Fruit fly (Drosophila melanogaster) whole organism, embryonic: Measurements from ENCODE around the gene unc-119.

Experiments
- CG10543 ChIP-seq: fragments of 200-800 bp; sonication (Bioruptor generic); optimal IDR thresholded peaks from 3 replicates; lab custom pipeline; 2017; ENCODE audit warnings: missing biosample characterization, mild to moderate bottlenecking, missing genetic modification characterization, moderate library complexity
- CG11696 ChIP-seq: fragments of 200-800 bp; sonication (Bioruptor generic); IDR thresholded peaks from 2 replicates; pipeline ENCODE4 v1.3.6; 2022; ENCODE audit warnings: missing biosample characterization, missing genetic modification characterization
- CG15011 ChIP-seq: fragments of 200-800 bp; sonication (Bioruptor generic); optimal IDR thresholded peaks from 3 replicates; lab custom pipeline; 2018; ENCODE audit warnings: missing biosample characterization, mild to moderate bottlenecking, missing genetic modification characterization
- CG17912 ChIP-seq: fragments of 200-800 bp; sonication (Bioruptor generic); optimal IDR thresholded peaks from 2 replicates; lab custom pipeline; 2018; ENCODE audit warnings: missing biosample characterization, mild to moderate bottlenecking, missing genetic modification characterization
- CG18262 ChIP-seq: fragments of 200-800 bp; optimal IDR thresholded peaks from 3 replicates; lab custom pipeline; 2019; ENCODE audit warnings: missing biosample characterization, mild to moderate bottlenecking, missing genetic modification characterization, moderate library complexity
- CG2120 ChIP-seq: fragments of 200-800 bp; sonication (Bioruptor generic); optimal IDR thresholded peaks from 3 replicates; lab custom pipeline; 2016; ENCODE audit warnings: missing biosample characterization, missing genetic modification characterization
- CG3726 ChIP-seq: fragments of 200-800 bp; sonication (Bioruptor generic); IDR thresholded peaks from 3 replicates; pipeline ENCODE4, ENCODE4 v1.3.6; 2022; ENCODE audit warnings: missing biosample characterization, missing genetic modification characterization
- CG4820 ChIP-seq: fragments of 200-800 bp; sonication (Bioruptor generic); optimal IDR thresholded peaks from 3 replicates; lab custom pipeline; 2016; ENCODE audit warnings: missing biosample characterization, missing genetic modification characterization
- CG6791 ChIP-seq: fragments of 200-800 bp; sonication (Bioruptor generic); IDR thresholded peaks from 3 replicates; pipeline ENCODE4 v1.3.6; 2022; ENCODE audit warnings: missing biosample characterization, missing genetic modification characterization; ENCODE audit not compliant: partially characterized antibody
- CG6813 ChIP-seq: fragments of 200-800 bp; sonication (Bioruptor generic); optimal IDR thresholded peaks from 2 replicates; lab custom pipeline; 2017; ENCODE audit warnings: missing biosample characterization, missing genetic modification characterization, mild to moderate bottlenecking, moderate library complexity, missing genetic modification reagents
- CG7786 ChIP-seq: fragments of 200-800 bp; sonication (Bioruptor generic); optimal IDR thresholded peaks from 2 replicates; lab custom pipeline; 2016; ENCODE audit warnings: missing biosample characterization, missing genetic modification characterization
- CG9817 ChIP-seq: fragments of 200-800 bp; sonication (Bioruptor generic); optimal IDR thresholded peaks from 2 replicates; lab custom pipeline; 2018; ENCODE audit warnings: missing biosample characterization, mild to moderate bottlenecking, missing genetic modification characterization, moderate library complexity
- CG9876 ChIP-seq: fragments of 200-800 bp; sonication (Bioruptor generic); optimal IDR thresholded peaks from 2 replicates; lab custom pipeline; 2016; ENCODE audit warnings: missing biosample characterization, missing genetic modification characterization
- CkIIα-i1 ChIP-seq: fragments of 200-800 bp; sonication (Bioruptor generic); IDR thresholded peaks from 2 replicates; pipeline ENCODE4 v1.3.6; 2022; ENCODE audit warnings: missing biosample characterization, missing genetic modification characterization
- CrebB ChIP-seq: fragments of 200-800 bp; sonication (Bioruptor generic); optimal IDR thresholded peaks from 3 replicates; lab custom pipeline; 2018; ENCODE audit warnings: missing biosample characterization, mild to moderate bottlenecking, missing genetic modification characterization
- Dfd ChIP-seq, 2 experiments: fragments of >200 bp; optimal IDR thresholded peaks; 2 replicates each; lab custom pipeline; 2017; ENCODE audit warnings: missing biosample characterization in 2 of 2, missing genetic modification characterization in 2 of 2
- E2f1 ChIP-seq: fragments of 200-800 bp; sonication (Bioruptor generic); IDR thresholded peaks from 2 replicates; pipeline ENCODE4 v1.3.6; 2022; ENCODE audit warnings: missing biosample characterization, missing genetic modification characterization
- HLH54F ChIP-seq: fragments of 200-800 bp; sonication (Bioruptor generic); optimal IDR thresholded peaks from 3 replicates; lab custom pipeline; 2016; ENCODE audit warnings: missing biosample characterization, missing genetic modification characterization
- Hr78 ChIP-seq, 2 experiments: fragments of 200-800 bp in 1 of 2; fragments of >200 bp in 1 of 2; sonication (Bioruptor generic) in 1 of 2; optimal IDR thresholded peaks; 2 replicates each; lab custom pipeline; 2017 to 2019; ENCODE audit warnings: missing biosample characterization in 2 of 2, missing genetic modification characterization in 2 of 2, mild to moderate bottlenecking in 1 of 2, moderate library complexity in 1 of 2
- Jarid2 ChIP-seq: fragments of 200-800 bp; sonication (Bioruptor generic); optimal IDR thresholded peaks from 3 replicates; lab custom pipeline; 2017; ENCODE audit warnings: mild to moderate bottlenecking, missing biosample characterization, missing genetic modification reagents, missing genetic modification characterization
- Lhr ChIP-seq: fragments of 200-800 bp; sonication (Bioruptor generic); optimal IDR thresholded peaks from 3 replicates; lab custom pipeline; 2017; ENCODE audit warnings: mild to moderate bottlenecking, missing biosample characterization, missing genetic modification reagents, missing genetic modification characterization
- Oaz ChIP-seq: fragments of 200-800 bp; sonication (Bioruptor generic); IDR thresholded peaks from 2 replicates; pipeline ENCODE4 v1.3.6; 2022; ENCODE audit warnings: missing biosample characterization, missing genetic modification characterization
- abd-A ChIP-seq: fragments of 200-800 bp; sonication (Bioruptor generic); optimal IDR thresholded peaks from 3 replicates; lab custom pipeline; 2019; ENCODE audit warnings: missing biosample characterization, mild to moderate bottlenecking, missing genetic modification characterization, moderate library complexity
- cato ChIP-seq: fragments of 200-800 bp; sonication (Bioruptor generic); optimal IDR thresholded peaks from 2 replicates; lab custom pipeline; 2016; ENCODE audit warnings: missing biosample characterization, missing genetic modification characterization, borderline replicate concordance
- ci ChIP-seq: fragments of 200-800 bp; sonication (Bioruptor generic); IDR thresholded peaks from 3 replicates; pipeline ENCODE4 v1.3.6; 2022; ENCODE audit warnings: missing biosample characterization, missing genetic modification characterization
- crp ChIP-seq, 2 experiments: fragments of 200-800 bp; sonication (Bioruptor generic); optimal IDR thresholded peaks; 2 replicates in 1 of 2; 3 replicates in 1 of 2; lab custom pipeline; 2017; ENCODE audit warnings: missing biosample characterization in 2 of 2, missing genetic modification characterization in 2 of 2, mild to moderate bottlenecking in 1 of 2, moderate library complexity in 1 of 2
- dimm ChIP-seq: fragments of 200-800 bp; sonication (Bioruptor generic); IDR thresholded peaks from 2 replicates; pipeline ENCODE4 v1.3.6; 2022; ENCODE audit warnings: missing biosample characterization, missing genetic modification characterization
- dysf ChIP-seq: fragments of 200-800 bp; sonication (Bioruptor generic); IDR thresholded peaks from 3 replicates; pipeline ENCODE4 v1.3.6; 2022; ENCODE audit warnings: missing biosample characterization, missing genetic modification characterization
- emc ChIP-seq: fragments of 200-800 bp; sonication (Bioruptor generic); optimal IDR thresholded peaks from 2 replicates; lab custom pipeline; 2016; ENCODE audit warnings: missing biosample characterization, missing genetic modification characterization
- exex ChIP-seq: fragments of 200-800 bp; sonication (Bioruptor generic); optimal IDR thresholded peaks from 4 replicates; lab custom pipeline; 2018; ENCODE audit warnings: missing biosample characterization, mild to moderate bottlenecking, missing genetic modification characterization, moderate library complexity
- fd96Cb ChIP-seq: fragments of 200-800 bp; sonication (Bioruptor generic); optimal IDR thresholded peaks from 2 replicates; lab custom pipeline; 2018; ENCODE audit warnings: missing biosample characterization, mild to moderate bottlenecking, missing genetic modification characterization, moderate library complexity
- grn ChIP-seq: fragments of 200-800 bp; sonication (Bioruptor generic); optimal IDR thresholded peaks from 3 replicates; lab custom pipeline; 2017; ENCODE audit warnings: missing biosample characterization, missing genetic modification characterization
- gro ChIP-seq: fragments of 200-800 bp; sonication (Bioruptor generic); optimal IDR thresholded peaks from 2 replicates; lab custom pipeline; 2016; ENCODE audit warnings: missing biosample characterization, missing genetic modification characterization
- gsb ChIP-seq: fragments of 200-800 bp; sonication (Bioruptor generic); IDR thresholded peaks from 2 replicates; pipeline ENCODE4 v1.3.6; 2022; ENCODE audit warnings: missing biosample characterization, missing genetic modification characterization
- h ChIP-seq: fragments of >200 bp; optimal IDR thresholded peaks from 2 replicates; lab custom pipeline; 2017
- hkb ChIP-seq, 2 experiments: fragments of 200-800 bp in 1 of 2; fragments of >200 bp in 1 of 2; sonication (Bioruptor generic) in 1 of 2; IDR thresholded peaks in 1 of 2; optimal IDR thresholded peaks in 1 of 2; 2 replicates each; pipeline versions ENCODE4 v1.3.6 to Lab custom; 2017 to 2022; ENCODE audit warnings: missing biosample characterization in 1 of 2, missing genetic modification characterization in 1 of 2
- insv ChIP-seq, 2 experiments: fragments of 200-800 bp; sonication (Bioruptor generic); optimal IDR thresholded peaks; 3 replicates each; lab custom pipeline; 2016 to 2018; ENCODE audit warnings: missing biosample characterization in 2 of 2, missing genetic modification characterization in 2 of 2
- kni ChIP-seq: fragments of 200-800 bp; sonication (Bioruptor generic); optimal IDR thresholded peaks from 3 replicates; lab custom pipeline; 2017; ENCODE audit warnings: mild to moderate bottlenecking, missing biosample characterization, missing genetic modification reagents, missing genetic modification characterization
- nerfin-1 ChIP-seq: fragments of 200-800 bp; sonication (Bioruptor generic); optimal IDR thresholded peaks from 3 replicates; lab custom pipeline; 2019; ENCODE audit warnings: missing biosample characterization, mild to moderate bottlenecking, missing genetic modification characterization, moderate library complexity
- nmo ChIP-seq: fragments of 200-800 bp; sonication (Bioruptor generic); optimal IDR thresholded peaks from 2 replicates; lab custom pipeline; 2018; ENCODE audit warnings: missing biosample characterization, mild to moderate bottlenecking, missing genetic modification characterization, moderate library complexity
- odd ChIP-seq: fragments of 200-800 bp; sonication (Bioruptor generic); optimal IDR thresholded peaks from 2 replicates; lab custom pipeline; 2017; ENCODE audit warnings: missing biosample characterization, mild to moderate bottlenecking, missing genetic modification characterization
- pros ChIP-seq: fragments of 200-800 bp; sonication (Bioruptor generic); optimal IDR thresholded peaks from 3 replicates; lab custom pipeline; 2019; ENCODE audit warnings: missing biosample characterization, mild to moderate bottlenecking, missing genetic modification characterization, moderate library complexity
- row ChIP-seq: fragments of 200-800 bp; sonication (Bioruptor generic); IDR thresholded peaks from 3 replicates; pipeline ENCODE4 v1.3.6; 2022; ENCODE audit warnings: missing biosample characterization, missing genetic modification characterization
- schlank ChIP-seq: fragments of 200-800 bp; sonication (Bioruptor generic); optimal IDR thresholded peaks from 2 replicates; lab custom pipeline; 2018; ENCODE audit warnings: missing biosample characterization, mild to moderate bottlenecking, missing genetic modification characterization
- sens-2 ChIP-seq: fragments of 200-800 bp; sonication (Bioruptor generic); IDR thresholded peaks from 2 replicates; pipeline ENCODE4 v1.3.6; 2022; ENCODE audit warnings: missing biosample characterization, missing genetic modification characterization
- shn ChIP-seq: fragments of 200-800 bp; sonication (Bioruptor generic); optimal IDR thresholded peaks from 3 replicates; lab custom pipeline; 2016; ENCODE audit warnings: missing biosample characterization, missing genetic modification characterization
- sna ChIP-seq: fragments of 200-800 bp; sonication (Bioruptor generic); IDR thresholded peaks from 2 replicates; pipeline ENCODE4 v1.3.6; 2022; ENCODE audit warnings: missing biosample characterization, missing genetic modification characterization; ENCODE audit not compliant: partially characterized antibody
- so ChIP-seq: fragments of 200-800 bp; sonication (Bioruptor generic); IDR thresholded peaks from 3 replicates; pipeline ENCODE4 v1.3.6; 2022; ENCODE audit warnings: missing biosample characterization, missing genetic modification characterization
- wdn ChIP-seq: fragments of 200-800 bp; sonication (Bioruptor generic); IDR thresholded peaks from 2 replicates; pipeline ENCODE4 v1.3.6; 2022; ENCODE audit warnings: missing biosample characterization, missing genetic modification characterization

The unc-119 gene

DNA sequence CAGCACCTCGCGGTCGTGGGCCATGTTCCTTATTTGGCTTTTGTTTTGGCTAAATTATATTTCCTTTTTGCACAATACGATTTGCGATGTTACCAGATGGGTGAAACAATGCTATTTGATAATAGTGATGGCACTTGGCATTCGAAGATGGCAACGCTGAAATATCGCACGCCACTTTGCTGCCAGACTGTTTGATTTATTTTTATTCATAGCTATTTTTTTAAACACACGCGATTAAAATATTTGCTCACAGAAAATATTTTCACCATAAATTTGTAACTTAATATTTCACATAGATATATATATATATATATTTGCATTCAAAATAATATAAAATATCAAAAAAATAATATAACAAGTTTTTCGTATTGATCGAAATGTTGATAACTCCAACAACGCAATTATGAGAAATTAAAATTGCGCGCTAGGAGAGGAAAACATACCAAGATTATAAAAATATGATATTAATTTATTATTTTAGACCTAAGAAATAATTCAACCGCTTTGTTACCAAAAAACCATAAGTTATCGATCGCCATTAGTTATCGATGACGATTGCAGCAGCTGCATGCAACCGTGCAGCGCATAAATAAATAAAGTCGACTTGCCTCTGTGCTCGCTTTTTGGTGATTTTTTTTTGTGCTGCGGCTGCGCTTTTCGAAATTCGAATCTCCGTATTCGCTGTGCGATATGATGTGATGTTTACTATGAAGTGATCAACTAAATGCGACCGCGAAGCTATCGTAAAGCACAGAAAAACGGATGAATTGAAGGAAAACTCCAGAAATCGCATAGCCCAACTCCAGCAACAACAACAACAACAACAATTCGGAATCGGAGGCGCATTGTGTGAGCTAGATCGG, 32.8 kb upstream of the unc-119 start, which contains the start of the genes Atg5 and Dok (continued):
- TF ChIP-seq Hr78 (GFP tag; optimal IDR thresholded peaks at IDR 0.05; lab: Kevin White, UChicago) (no peak), exex (tag; lab: Kevin White, UChicago) (no peak), CG18262 (tag; lab: Kevin White, UChicago) (peak; percentile 18), CG4820 (peak; percentile 10), Jarid2 (GFP tag; lab: Kevin White, UChicago) (no peak), sens-2 (GFP tag; lab: Robert Waterston, UW) (no peak), nerfin-1 (tag; lab: Kevin White, UChicago) (no peak), E2f1 (no peak), CG9876 (GFP tag; lab: Kevin White, UChicago) (no peak), CG17912 (GFP tag; lab: Kevin White, UChicago) (no peak), shn (GFP tag; lab: Kevin White, UChicago) (no peak), Oaz (GFP tag; lab: Robert Waterston, UW) (no peak), crp (GFP tag; optimal IDR thresholded peaks at IDR 0.05; lab: Kevin White, UChicago) (no peak), CG9817 (tag; lab: Kevin White, UChicago) (peak; percentile 43), schlank (tag; lab: Kevin White, UChicago) (no peak), sna (GFP tag; lab: Robert Waterston, UW) (peak; percentile 34; the same call in 1 of the 2 replicates), CG2120 (GFP tag; lab: Kevin White, UChicago) (peak; percentile 60), gro (no peak), dimm (GFP tag; lab: Robert Waterston, UW) (no peak), CG7786 (GFP tag; lab: Kevin White, UChicago) (no peak), cato (GFP tag; lab: Kevin White, UChicago) (no peak), emc (no peak), grn (no peak), h (no peak), CG6791 (GFP tag; lab: Robert Waterston, UW) (peak; percentile 67), insv (GFP tag; optimal IDR thresholded peaks at IDR 0.05; lab: Kevin White, UChicago) (no peak), nmo (GFP tag; lab: Kevin White, UChicago) (peak; percentile 59), so (GFP tag; lab: Robert Waterston, UW) (no peak), pros (GFP tag; lab: Kevin White, UChicago) (no peak), odd (GFP tag; lab: Kevin White, UChicago) (no peak), CG15011 (GFP tag; lab: Kevin White, UChicago) (no peak), abd-A (no peak), ci (GFP tag; lab: Robert Waterston, UW) (0 out of 3 replicates have a peak, but pooled peaks have one; percentile 24), row (GFP tag; lab: Robert Waterston, UW) (peak; percentile 77), Dfd (GFP tag; optimal IDR thresholded peaks at IDR 0.05; lab: Kevin White, UChicago) (no peak), CG11696 (GFP tag; lab: Robert Waterston, UW) (no peak), hkb (optimal IDR thresholded peaks at IDR 0.05; lab: Kevin White, UChicago) (no peak), hkb (GFP tag; IDR thresholded peaks at IDR 0.05; lab: Robert Waterston, UW) (no peak), CkIIα-i1 (GFP tag; lab: Robert Waterston, UW) (no peak), dysf (GFP tag; lab: Robert Waterston, UW) (no peak), wdn (GFP tag; lab: Robert Waterston, UW) (no peak), HLH54F (GFP tag; lab: Kevin White, UChicago) (peak; percentile 26), CG3726 (GFP tag; lab: Robert Waterston, UW) (no peak), gsb (GFP tag; lab: Robert Waterston, UW) (no peak), Lhr (GFP tag; lab: Kevin White, UChicago) (peak; percentile 61), fd96Cb (tag; lab: Kevin White, UChicago) (no peak), CG10543 (GFP tag; lab: Kevin White, UChicago) (no peak), kni (GFP tag; lab: Kevin White, UChicago) (no peak), CrebB (tag; lab: Kevin White, UChicago) (no peak), CG6813 (GFP tag; lab: Kevin White, UChicago) (no peak)
